Worm (Caenorhabditis elegans): ENCODE results near the gene nekl-4.

Gene nekl-4

ce11 chrIII:5543727-5544345 is 26.5 kb upstream of the nekl-4 start, which contains the start of gene D1044.1:
TSS of gene D1044.1 (plus strand) at chrIII:5544295.
- TF ChIP-seq sptf-1 (tag; optimal IDR thresholded peaks at IDR 0.05) (no peak), elt-1 (tag; optimal IDR thresholded peaks at IDR 0.05; ENCODE audit: borderline replicate concordance, insufficient read depth) (no peak), snpc-4 (tag; optimal IDR thresholded peaks at IDR 0.05) (no peak), M03D4.4 (tag; optimal IDR thresholded peaks at IDR 0.05) (no peak), blmp-1 (tag; optimal IDR thresholded peaks at IDR 0.05) (no peak), ceh-39 (tag; optimal IDR thresholded peaks at IDR 0.05) (no peak), mls-2 (tag; optimal IDR thresholded peaks at IDR 0.05) (no peak), lin-13 (tag; optimal IDR thresholded peaks at IDR 0.05) (no peak), ces-1 (GFP tag; optimal IDR thresholded peaks at IDR 0.05) (no peak), tbx-8 (GFP tag; optimal IDR thresholded peaks at IDR 0.05) (no peak), unc-62 (GFP tag; optimal IDR thresholded peaks at IDR 0.05) (no peak), unc-120 (tag; optimal IDR thresholded peaks at IDR 0.05; ENCODE audit: poor library complexity, severe bottlenecking) (no peak), nhr-76 (tag; optimal IDR thresholded peaks at IDR 0.05) (no peak), nhr-12 (tag; optimal IDR thresholded peaks at IDR 0.05) (no peak), cnd-1 (tag; optimal IDR thresholded peaks at IDR 0.05) (no peak), ceh-83 (GFP tag; optimal IDR thresholded peaks at IDR 0.05) (no peak), drap-1 (GFP tag; optimal IDR thresholded peaks at IDR 0.05) (no peak)

- TF ChIP-seq unc-120 (tag; optimal IDR thresholded peaks at IDR 0.05; ENCODE audit: poor library complexity, severe bottlenecking) (no peak), unc-39 (tag; optimal IDR thresholded peaks at IDR 0.05) (no peak), ceh-39 (tag; optimal IDR thresholded peaks at IDR 0.05) (no peak), M03D4.4 (tag; optimal IDR thresholded peaks at IDR 0.05) (no peak), elt-3 (tag; optimal IDR thresholded peaks at IDR 0.05) (no peak), ces-1 (GFP tag; optimal IDR thresholded peaks at IDR 0.05) (no peak), zip-8 (tag; optimal IDR thresholded peaks at IDR 0.05) (no peak), ztf-11 (tag; optimal IDR thresholded peaks at IDR 0.05) (no peak), lsy-2 (tag; optimal IDR thresholded peaks at IDR 0.05) (no peak), pha-4 (tag; optimal IDR thresholded peaks at IDR 0.05) (no peak), hlh-1 (tag; optimal IDR thresholded peaks at IDR 0.05) (no peak), blmp-1 (tag; optimal IDR thresholded peaks at IDR 0.05) (no peak)
These were observed 25.7 kb upstream of the nekl-4 start, which contains the start of gene D1044.6 for ce11 chrIII:5543050-5543449. TSS of gene D1044.6 (minus strand) at chrIII:5543177.

- TF ChIP-seq ceh-39 (tag; optimal IDR thresholded peaks at IDR 0.05) (no peak), lsy-2 (tag; optimal IDR thresholded peaks at IDR 0.05) (no peak), ceh-43 (GFP tag; optimal IDR thresholded peaks at IDR 0.05) (no peak), cnd-1 (tag; optimal IDR thresholded peaks at IDR 0.05) (no peak), drap-1 (GFP tag; optimal IDR thresholded peaks at IDR 0.05) (no peak), zip-8 (tag; optimal IDR thresholded peaks at IDR 0.05) (no peak), sem-2 (GFP tag; optimal IDR thresholded peaks at IDR 0.05) (no peak), unc-39 (tag; optimal IDR thresholded peaks at IDR 0.05) (no peak), mep-1 (tag; optimal IDR thresholded peaks at IDR 0.05) (no peak), ztf-11 (tag; optimal IDR thresholded peaks at IDR 0.05) (no peak), lin-13 (tag; optimal IDR thresholded peaks at IDR 0.05) (no peak), mls-2 (tag; optimal IDR thresholded peaks at IDR 0.05) (no peak), sptf-1 (tag; optimal IDR thresholded peaks at IDR 0.05) (no peak)
These were observed 24.5 kb upstream of the nekl-4 start for ce11 chrIII:5541777-5542176.

ce11 chrIII:5525973-5526372 is 8.7 kb upstream of the nekl-4 start, which contains the start of gene dex-1:
TSS of gene dex-1 (plus strand) at chrIII:5526104.
- TF ChIP-seq nhr-2 (tag; optimal IDR thresholded peaks at IDR 0.05) (peak; percentile 99), sem-2 (GFP tag; optimal IDR thresholded peaks at IDR 0.05) (no peak), unc-62 (GFP tag; optimal IDR thresholded peaks at IDR 0.05) (no peak), flh-1 (GFP tag; optimal IDR thresholded peaks at IDR 0.05) (no peak), zip-8 (tag; optimal IDR thresholded peaks at IDR 0.05) (peak; percentile 42), ces-1 (GFP tag; optimal IDR thresholded peaks at IDR 0.05) (no peak), ceh-43 (GFP tag; optimal IDR thresholded peaks at IDR 0.05) (no peak), nhr-76 (tag; optimal IDR thresholded peaks at IDR 0.05) (no peak), snpc-4 (tag; optimal IDR thresholded peaks at IDR 0.05) (no peak), lin-13 (tag; optimal IDR thresholded peaks at IDR 0.05) (no peak), tbx-8 (GFP tag; optimal IDR thresholded peaks at IDR 0.05) (no peak)

ce11 chrIII:5521930-5522329 is 4.6 kb upstream of the nekl-4 start, which contains the start of gene D1044.4:
TSS of gene D1044.4 (minus strand) at chrIII:5522030.
- TF ChIP-seq mls-2 (tag; optimal IDR thresholded peaks at IDR 0.05) (no peak), sptf-1 (tag; optimal IDR thresholded peaks at IDR 0.05) (no peak), unc-62 (GFP tag; optimal IDR thresholded peaks at IDR 0.05) (no peak), drap-1 (GFP tag; optimal IDR thresholded peaks at IDR 0.05) (no peak), hlh-1 (tag; optimal IDR thresholded peaks at IDR 0.05) (no peak), nhr-237 (tag; optimal IDR thresholded peaks at IDR 0.05) (no peak), nhr-28 (tag; optimal IDR thresholded peaks at IDR 0.05) (no peak)

All from whole organism, mixed stage, embryonic.